In the genomic region with DNA sequence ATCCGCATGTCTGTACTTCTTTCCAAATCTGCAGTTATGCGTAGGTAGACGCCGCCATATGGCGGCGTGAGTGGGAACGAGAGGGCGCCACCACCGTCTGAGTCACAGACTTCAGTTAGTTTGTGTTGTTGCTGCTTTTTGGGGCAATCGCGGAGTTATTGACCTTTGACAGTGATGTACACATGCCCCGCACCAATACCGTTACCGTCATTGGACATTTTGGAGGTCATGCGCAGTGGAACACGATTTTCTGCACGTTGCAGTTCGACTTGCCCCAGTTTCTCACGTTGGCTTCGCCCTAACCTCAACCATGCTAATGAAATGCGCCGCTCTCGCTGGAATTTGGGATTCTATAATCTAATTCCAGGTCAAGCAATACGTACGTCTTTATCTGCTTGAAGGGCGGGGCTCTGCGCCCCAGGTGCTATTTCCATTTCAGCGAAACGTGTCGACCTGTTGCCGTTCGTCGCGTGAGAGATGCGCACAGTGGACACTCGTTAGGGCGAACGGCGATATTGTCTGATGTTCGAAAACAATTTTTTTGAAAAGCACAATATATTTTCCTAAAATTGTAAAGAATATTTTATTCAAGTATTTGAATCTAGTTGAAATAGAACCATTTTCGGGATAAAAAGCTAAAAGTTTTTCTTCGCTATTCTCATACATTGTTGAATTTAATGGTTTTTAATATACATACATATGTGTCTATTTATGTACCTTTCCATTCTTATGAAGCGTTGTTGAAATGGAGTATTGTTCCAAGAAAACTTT, we compare ENCODE assay signal across 1 fruit fly cellular context.
TF ChIP-seq lines count a peak whose summit lies in the region.

No protein-coding gene starts in this region.

TF ChIP-seq in whole organism, embryonic, 481 proteins besides CTCF, POLR2A, EP300 and RAD21 (continued from another document and continues in another):
- TF ChIP-seq tll (GFP tag; optimal IDR thresholded peaks at IDR 0.05; lab: Kevin White, UChicago) (peak in 1 of 2 experiments; percentile 5), toy (GFP tag; IDR thresholded peaks at IDR 0.05; lab: Robert Waterston, UW) (peak; percentile 35; the same call in 1 of the 2 replicates), lola (GFP tag; optimal IDR thresholded peaks at IDR 0.05; lab: Kevin White, UChicago) (peak in 1 of 3 experiments; percentile 49), sc (optimal IDR thresholded peaks at IDR 0.05; lab: Kevin White, UChicago) (no peak), sc (GFP tag; optimal IDR thresholded peaks at IDR 0.05; lab: Kevin White, UChicago) (peak; percentile 12), psq (GFP tag; optimal IDR thresholded peaks at IDR 0.05; lab: Kevin White, UChicago) (peak; percentile 40), twi (tag; optimal IDR thresholded peaks at IDR 0.05; lab: Kevin White, UChicago) (peak; percentile 6), esg (GFP tag; conservative IDR thresholded peaks at IDR 0.05; lab: Robert Waterston, UW) (peak; percentile 52), MTF-1 (GFP tag; optimal IDR thresholded peaks at IDR 0.05; lab: Kevin White, UChicago; ENCODE audit: borderline replicate concordance) (no peak), B-H1 (GFP tag; IDR thresholded peaks at IDR 0.05; lab: Robert Waterston, UW) (peak; percentile 65; the same call in 2 of the 3 replicates), hbn (GFP tag; IDR thresholded peaks at IDR 0.05; lab: Robert Waterston, UW; ENCODE audit: partially characterized antibody) (no peak), vfl (GFP tag; optimal IDR thresholded peaks at IDR 0.05; lab: Kevin White, UChicago) (peak; percentile 73), en (GFP tag; optimal IDR thresholded peaks at IDR 0.05; lab: Kevin White, UChicago) (no peak), lmd (GFP tag; IDR thresholded peaks at IDR 0.05; lab: Robert Waterston, UW) (peak; percentile 81), caup (GFP tag; optimal IDR thresholded peaks at IDR 0.05; lab: Kevin White, UChicago; ENCODE audit: severe bottlenecking) (peak; percentile 56), dan (GFP tag; IDR thresholded peaks at IDR 0.05; lab: Robert Waterston, UW) (no peak), B-H2 (GFP tag; optimal IDR thresholded peaks at IDR 0.05; lab: Kevin White, UChicago) (peak; percentile 56), CG12155 (GFP tag; optimal IDR thresholded peaks at IDR 0.05; lab: Kevin White, UChicago) (peak; percentile 89), CG7357 (GFP tag; IDR thresholded peaks at IDR 0.05; lab: Robert Waterston, UW) (peak; percentile 51; the same call in 1 of the 3 replicates), Ets65A (GFP tag; lab: Kevin White, UChicago) (peak; percentile 98), tna (GFP tag; IDR thresholded peaks at IDR 0.05; lab: Robert Waterston, UW; ENCODE audit: partially characterized antibody) (no peak), bab2 (GFP tag; optimal IDR thresholded peaks at IDR 0.05; lab: Kevin White, UChicago) (peak; percentile 68), gro (GFP tag; optimal IDR thresholded peaks at IDR 0.05; lab: Kevin White, UChicago) (peak; percentile 70), Drgx (GFP tag; IDR thresholded peaks at IDR 0.05; lab: Robert Waterston, UW) (peak; percentile 70), fru (optimal IDR thresholded peaks at IDR 0.05; lab: Kevin White, UChicago) (no peak), az2 (GFP tag; optimal IDR thresholded peaks at IDR 0.05; lab: Kevin White, UChicago) (peak; percentile 75), CG12659 (GFP tag; optimal IDR thresholded peaks at IDR 0.05; lab: Kevin White, UChicago) (peak; percentile 76), Oli (tag; optimal IDR thresholded peaks at IDR 0.05; lab: Kevin White, UChicago) (peak; percentile 58), exex (tag; optimal IDR thresholded peaks at IDR 0.05; lab: Kevin White, UChicago) (peak; percentile 49), Ssrp (tag; optimal IDR thresholded peaks at IDR 0.05; lab: Kevin White, UChicago) (peak; percentile 62), H2.0 (GFP tag; IDR thresholded peaks at IDR 0.05; lab: Robert Waterston, UW) (peak; percentile 64), CG10274 (GFP tag; optimal IDR thresholded peaks at IDR 0.05; lab: Kevin White, UChicago) (peak; percentile 33), CG6854 (GFP tag; optimal IDR thresholded peaks at IDR 0.05; lab: Kevin White, UChicago) (peak; percentile 9), TFAM (GFP tag; optimal IDR thresholded peaks at IDR 0.05; lab: Kevin White, UChicago) (no peak), Fer3 (tag; optimal IDR thresholded peaks at IDR 0.05; lab: Kevin White, UChicago) (peak; percentile 82), so (GFP tag; IDR thresholded peaks at IDR 0.05; lab: Robert Waterston, UW) (peak; percentile 64; the same call in 1 of the 3 replicates), eve (GFP tag; optimal IDR thresholded peaks at IDR 0.05; lab: Kevin White, UChicago) (no peak), Dp (GFP tag; optimal IDR thresholded peaks at IDR 0.05; lab: Kevin White, UChicago) (no peak), CG17328 (GFP tag; IDR thresholded peaks at IDR 0.05; lab: Robert Waterston, UW) (peak; percentile 78), CG13624 (GFP tag; optimal IDR thresholded peaks at IDR 0.05; lab: Kevin White, UChicago) (peak; percentile 79), CG14860 (GFP tag; IDR thresholded peaks at IDR 0.05; lab: Robert Waterston, UW; ENCODE audit: partially characterized antibody) (no peak), crp (GFP tag; optimal IDR thresholded peaks at IDR 0.05; lab: Kevin White, UChicago) (no peak), hb (GFP tag; IDR thresholded peaks at IDR 0.05; lab: Robert Waterston, UW; ENCODE audit: partially characterized antibody) (no peak), sd (tag; optimal IDR thresholded peaks at IDR 0.05; lab: Kevin White, UChicago) (peak; percentile 97), Stat92E (GFP tag; optimal IDR thresholded peaks at IDR 0.05; lab: Kevin White, UChicago) (no peak), CG6689 (GFP tag; IDR thresholded peaks at IDR 0.05; lab: Robert Waterston, UW) (peak; percentile 82), CG18011 (GFP tag; optimal IDR thresholded peaks at IDR 0.05; lab: Kevin White, UChicago) (peak; percentile 5), Kr (GFP tag; optimal IDR thresholded peaks at IDR 0.05; lab: Kevin White, UChicago) (no peak), dm (GFP tag; optimal IDR thresholded peaks at IDR 0.05; lab: Kevin White, UChicago) (peak; percentile 97), CG2199 (GFP tag; IDR thresholded peaks at IDR 0.05; lab: Robert Waterston, UW) (0 out of 3 replicates have a peak, but pooled peaks have one; percentile 28), jing (GFP tag; optimal IDR thresholded peaks at IDR 0.05; lab: Kevin White, UChicago) (no peak), kni (GFP tag; optimal IDR thresholded peaks at IDR 0.05; lab: Kevin White, UChicago) (peak; percentile 95), CG34376 (GFP tag; optimal IDR thresholded peaks at IDR 0.05; lab: Kevin White, UChicago) (peak; percentile 76), Trl (optimal IDR thresholded peaks at IDR 0.05; lab: Kevin White, UChicago) (no peak), Trl (GFP tag; optimal IDR thresholded peaks at IDR 0.05; lab: Kevin White, UChicago) (peak; percentile 63), CG9727 (GFP tag; optimal IDR thresholded peaks at IDR 0.05; lab: Kevin White, UChicago) (peak; percentile 61), sug (tag; optimal IDR thresholded peaks at IDR 0.05; lab: Kevin White, UChicago) (peak; percentile 88), bowl (GFP tag; IDR thresholded peaks at IDR 0.05; lab: Robert Waterston, UW) (peak; percentile 63), ind (GFP tag; optimal IDR thresholded peaks at IDR 0.05; lab: Kevin White, UChicago) (peak; percentile 83), CG9876 (GFP tag; optimal IDR thresholded peaks at IDR 0.05; lab: Kevin White, UChicago) (peak; percentile 48), CG2678 (tag; optimal IDR thresholded peaks at IDR 0.05; lab: Kevin White, UChicago) (peak; percentile 76), slou (GFP tag; optimal IDR thresholded peaks at IDR 0.05; lab: Kevin White, UChicago) (peak; percentile 57), nmo (GFP tag; optimal IDR thresholded peaks at IDR 0.05; lab: Kevin White, UChicago) (peak; percentile 63), dati (GFP tag; IDR thresholded peaks at IDR 0.05; lab: Robert Waterston, UW) (no peak), trh (GFP tag; optimal IDR thresholded peaks at IDR 0.05; lab: Kevin White, UChicago) (no peak), vvl (GFP tag; IDR thresholded peaks at IDR 0.05; lab: Robert Waterston, UW) (peak; percentile 81), sima (GFP tag; optimal IDR thresholded peaks at IDR 0.05; lab: Kevin White, UChicago) (no peak), Six4 (GFP tag; optimal IDR thresholded peaks at IDR 0.05; lab: Kevin White, UChicago) (peak; percentile 60), gt (GFP tag; IDR thresholded peaks at IDR 0.05; lab: Robert Waterston, UW) (peak; percentile 33; the same call in 1 of the 2 replicates), CG4360 (GFP tag; IDR thresholded peaks at IDR 0.05; lab: Robert Waterston, UW) (peak; percentile 73), jigr1 (GFP tag; IDR thresholded peaks at IDR 0.05; lab: Robert Waterston, UW) (no peak), YL-1 (GFP tag; optimal IDR thresholded peaks at IDR 0.05; lab: Kevin White, UChicago) (peak; percentile 57), CG8290 (GFP tag; optimal IDR thresholded peaks at IDR 0.05; lab: Kevin White, UChicago) (peak; percentile 62), CG8290 (tag; optimal IDR thresholded peaks at IDR 0.05; lab: Kevin White, UChicago) (peak in 1 of 2 experiments; percentile 81), CG12236 (GFP tag; optimal IDR thresholded peaks at IDR 0.05; lab: Kevin White, UChicago) (peak; percentile 34), CG18764 (GFP tag; optimal IDR thresholded peaks at IDR 0.05; lab: Kevin White, UChicago) (peak; percentile 44), CG13123 (GFP tag; optimal IDR thresholded peaks at IDR 0.05; lab: Kevin White, UChicago) (no peak), aop (GFP tag; IDR thresholded peaks at IDR 0.05; lab: Robert Waterston, UW) (no peak), NC2β (GFP tag; optimal IDR thresholded peaks at IDR 0.05; lab: Kevin White, UChicago) (peak; percentile 48), CG2889 (GFP tag; IDR thresholded peaks at IDR 0.05; lab: Robert Waterston, UW) (peak; percentile 64), Ada2b (GFP tag; IDR thresholded peaks at IDR 0.05; lab: Robert Waterston, UW) (peak; percentile 73), tup (GFP tag; optimal IDR thresholded peaks at IDR 0.05; lab: Kevin White, UChicago) (no peak), maf-S (GFP tag; optimal IDR thresholded peaks at IDR 0.05; lab: Kevin White, UChicago) (peak; percentile 79), Dfd (GFP tag; optimal IDR thresholded peaks at IDR 0.05; lab: Kevin White, UChicago) (no peak), wdn (GFP tag; IDR thresholded peaks at IDR 0.05; lab: Robert Waterston, UW) (peak; percentile 57), Eip74EF (GFP tag; optimal IDR thresholded peaks at IDR 0.05; lab: Kevin White, UChicago) (peak in 1 of 2 experiments; percentile 8), CG14667 (GFP tag; IDR thresholded peaks at IDR 0.05; lab: Robert Waterston, UW) (peak; percentile 70), Ptx1 (GFP tag; IDR thresholded peaks at IDR 0.05; lab: Robert Waterston, UW) (peak; percentile 81), chinmo (GFP tag; IDR thresholded peaks at IDR 0.05; lab: Robert Waterston, UW; ENCODE audit: partially characterized antibody) (peak; percentile 83; the same call in 3 of the 4 replicates), Gug (GFP tag; IDR thresholded peaks at IDR 0.05; lab: Robert Waterston, UW) (peak; percentile 87), schlank (tag; optimal IDR thresholded peaks at IDR 0.05; lab: Kevin White, UChicago) (peak; percentile 25), Usf (GFP tag; optimal IDR thresholded peaks at IDR 0.05; lab: Kevin White, UChicago) (peak; percentile 20), gem (tag; optimal IDR thresholded peaks at IDR 0.05; lab: Kevin White, UChicago) (peak; percentile 80), CG34422 (GFP tag; IDR thresholded peaks at IDR 0.05; lab: Robert Waterston, UW) (peak; percentile 77), scrt (GFP tag; optimal IDR thresholded peaks at IDR 0.05; lab: Kevin White, UChicago) (peak; percentile 99), CG3726 (GFP tag; IDR thresholded peaks at IDR 0.05; lab: Robert Waterston, UW) (peak; percentile 53; the same call in 1 of the 3 replicates), CG10543 (GFP tag; optimal IDR thresholded peaks at IDR 0.05; lab: Kevin White, UChicago) (peak; percentile 84), Neu2 (GFP tag; optimal IDR thresholded peaks at IDR 0.05; lab: Kevin White, UChicago; ENCODE audit: borderline replicate concordance) (no peak), NK7.1 (GFP tag; optimal IDR thresholded peaks at IDR 0.05; lab: Kevin White, UChicago) (peak; percentile 35), E2f1 (GFP tag; IDR thresholded peaks at IDR 0.05; lab: Robert Waterston, UW) (peak; percentile 60), CG10462 (GFP tag; optimal IDR thresholded peaks at IDR 0.05; lab: Kevin White, UChicago) (no peak), Hmx (GFP tag; optimal IDR thresholded peaks at IDR 0.05; lab: Kevin White, UChicago) (no peak), CG16815 (GFP tag; optimal IDR thresholded peaks at IDR 0.05; lab: Kevin White, UChicago) (peak; percentile 55), ase (GFP tag; IDR thresholded peaks at IDR 0.05; lab: Robert Waterston, UW) (peak; percentile 74; the same call in 2 of the 3 replicates), CG9932 (GFP tag; IDR thresholded peaks at IDR 0.05; lab: Robert Waterston, UW) (peak; percentile 87), h (optimal IDR thresholded peaks at IDR 0.05; lab: Kevin White, UChicago) (no peak), grn (GFP tag; optimal IDR thresholded peaks at IDR 0.05; lab: Kevin White, UChicago) (no peak), fd64A (GFP tag; optimal IDR thresholded peaks at IDR 0.05; lab: Kevin White, UChicago) (no peak), CG3838 (GFP tag; optimal IDR thresholded peaks at IDR 0.05; lab: Kevin White, UChicago) (peak; percentile 36), Myb (GFP tag; optimal IDR thresholded peaks at IDR 0.05; lab: Kevin White, UChicago) (peak; percentile 58), ttk (GFP tag; IDR thresholded peaks at IDR 0.05; lab: Robert Waterston, UW) (peak; percentile 65), gsb (GFP tag; IDR thresholded peaks at IDR 0.05; lab: Robert Waterston, UW) (no peak), CG4404 (GFP tag; IDR thresholded peaks at IDR 0.05; lab: Robert Waterston, UW) (peak; percentile 37; the same call in 1 of the 2 replicates), CG12219 (GFP tag; optimal IDR thresholded peaks at IDR 0.05; lab: Kevin White, UChicago) (peak; percentile 43), CG17912 (GFP tag; optimal IDR thresholded peaks at IDR 0.05; lab: Kevin White, UChicago) (no peak), Bteb2 (GFP tag; optimal IDR thresholded peaks at IDR 0.05; lab: Kevin White, UChicago) (peak; percentile 67), CG32767 (GFP tag; IDR thresholded peaks at IDR 0.05; lab: Robert Waterston, UW) (peak; percentile 53), CG3065 (GFP tag; optimal IDR thresholded peaks at IDR 0.05; lab: Kevin White, UChicago) (peak; percentile 55), sisA (GFP tag; IDR thresholded peaks at IDR 0.05; lab: Robert Waterston, UW) (peak; percentile 81), gce (GFP tag; IDR thresholded peaks at IDR 0.05; lab: Robert Waterston, UW) (no peak), Lim3 (GFP tag; IDR thresholded peaks at IDR 0.05; lab: Robert Waterston, UW) (0 out of 2 replicates have a peak, but pooled peaks have one; percentile 7)
